Worm (Caenorhabditis elegans): ENCODE results near the gene C26B9.3.

Gene C26B9.3

DNA sequence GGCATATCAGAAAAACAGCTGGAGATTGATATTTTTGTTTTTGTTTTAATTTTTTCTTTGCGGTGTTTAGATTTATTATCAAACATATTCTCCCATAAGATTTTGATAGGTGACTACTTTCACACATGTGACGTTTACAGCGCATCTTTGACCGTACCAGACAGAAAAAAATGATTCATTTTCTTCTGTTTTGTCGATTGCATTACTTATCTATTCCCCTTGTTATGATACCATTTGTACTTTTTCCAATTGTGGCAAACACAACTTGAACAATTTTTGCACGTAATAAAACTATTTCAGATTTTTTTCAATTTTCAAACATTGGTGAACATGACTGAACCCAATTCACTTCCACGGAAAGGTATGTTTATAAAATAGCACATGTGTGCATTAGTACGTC is 6.2 kb downstream of the C26B9.3 start, which contains the start of gene C26B9.1:
C26B9.1 (plus strand) TSS at position 301 of the 400 bp plus-strand sequence.
- TF ChIP-seq pha-4 (tag; optimal IDR thresholded peaks at IDR 0.05) (no peak), hlh-1 (tag; optimal IDR thresholded peaks at IDR 0.05) (no peak), sptf-1 (tag; optimal IDR thresholded peaks at IDR 0.05) (no peak), ces-1 (GFP tag; optimal IDR thresholded peaks at IDR 0.05) (no peak), zip-8 (tag; optimal IDR thresholded peaks at IDR 0.05) (no peak), ceh-39 (tag; optimal IDR thresholded peaks at IDR 0.05) (no peak), unc-120 (tag; optimal IDR thresholded peaks at IDR 0.05; ENCODE audit: poor library complexity, severe bottlenecking) (no peak), unc-39 (tag; optimal IDR thresholded peaks at IDR 0.05) (no peak), nhr-28 (tag; optimal IDR thresholded peaks at IDR 0.05) (no peak), drap-1 (GFP tag; optimal IDR thresholded peaks at IDR 0.05) (no peak)

DNA sequence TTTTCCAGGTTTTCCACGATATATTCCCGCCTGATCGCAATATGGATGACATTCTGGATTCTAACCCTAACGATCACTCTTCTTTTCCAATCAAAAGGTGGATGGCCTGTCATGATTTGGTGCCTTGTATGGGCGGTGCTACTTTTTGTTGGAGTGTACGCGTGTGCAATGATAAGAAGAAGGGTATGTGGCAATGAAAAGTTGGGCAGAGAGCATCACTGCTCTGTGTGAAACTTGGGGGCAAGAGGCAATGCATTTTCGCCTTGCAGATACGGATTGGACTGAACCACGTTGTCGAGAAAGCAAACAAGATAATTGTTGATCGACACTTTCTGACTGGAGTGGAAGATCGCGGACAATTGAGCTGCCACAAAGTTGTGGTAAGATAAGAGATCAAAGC is 8.2 kb downstream of the C26B9.3 start:
- TF ChIP-seq pha-4 (tag; optimal IDR thresholded peaks at IDR 0.05) (no peak), sem-2 (GFP tag; optimal IDR thresholded peaks at IDR 0.05) (no peak), nhr-237 (tag; optimal IDR thresholded peaks at IDR 0.05) (no peak), drap-1 (GFP tag; optimal IDR thresholded peaks at IDR 0.05) (no peak), mls-2 (tag; optimal IDR thresholded peaks at IDR 0.05) (no peak), ham-2 (GFP tag; optimal IDR thresholded peaks at IDR 0.05) (no peak), ceh-39 (tag; optimal IDR thresholded peaks at IDR 0.05) (no peak)

DNA sequence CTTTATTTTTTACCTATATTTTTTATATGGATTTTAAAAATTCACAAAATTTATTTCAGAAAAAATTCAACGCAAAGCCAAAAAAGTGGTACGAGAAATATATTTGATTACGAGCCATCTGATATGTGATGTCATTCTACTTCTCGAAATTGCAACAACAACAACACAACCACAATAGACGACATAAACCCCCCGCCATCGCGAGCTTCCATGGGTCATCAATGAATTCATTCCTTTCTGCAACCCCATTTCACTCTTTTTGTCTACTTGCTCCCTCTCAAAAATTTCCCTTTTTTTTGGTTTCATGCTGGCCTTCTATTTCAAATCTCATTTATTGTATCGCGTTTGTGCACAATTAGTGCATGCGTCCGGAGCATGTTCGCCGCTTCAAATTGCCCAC is 9.8 kb downstream of the C26B9.3 start:
- TF ChIP-seq ceh-39 (tag; optimal IDR thresholded peaks at IDR 0.05) (no peak), mab-5 (tag; optimal IDR thresholded peaks at IDR 0.05) (no peak), ceh-43 (GFP tag; optimal IDR thresholded peaks at IDR 0.05) (no peak), ces-1 (GFP tag; optimal IDR thresholded peaks at IDR 0.05) (no peak), nhr-237 (tag; optimal IDR thresholded peaks at IDR 0.05) (no peak), lin-13 (tag; optimal IDR thresholded peaks at IDR 0.05) (no peak), tbx-8 (GFP tag; optimal IDR thresholded peaks at IDR 0.05) (no peak), pha-4 (tag; optimal IDR thresholded peaks at IDR 0.05) (no peak), nhr-76 (tag; optimal IDR thresholded peaks at IDR 0.05) (no peak), nhr-28 (tag; optimal IDR thresholded peaks at IDR 0.05) (no peak)

DNA sequence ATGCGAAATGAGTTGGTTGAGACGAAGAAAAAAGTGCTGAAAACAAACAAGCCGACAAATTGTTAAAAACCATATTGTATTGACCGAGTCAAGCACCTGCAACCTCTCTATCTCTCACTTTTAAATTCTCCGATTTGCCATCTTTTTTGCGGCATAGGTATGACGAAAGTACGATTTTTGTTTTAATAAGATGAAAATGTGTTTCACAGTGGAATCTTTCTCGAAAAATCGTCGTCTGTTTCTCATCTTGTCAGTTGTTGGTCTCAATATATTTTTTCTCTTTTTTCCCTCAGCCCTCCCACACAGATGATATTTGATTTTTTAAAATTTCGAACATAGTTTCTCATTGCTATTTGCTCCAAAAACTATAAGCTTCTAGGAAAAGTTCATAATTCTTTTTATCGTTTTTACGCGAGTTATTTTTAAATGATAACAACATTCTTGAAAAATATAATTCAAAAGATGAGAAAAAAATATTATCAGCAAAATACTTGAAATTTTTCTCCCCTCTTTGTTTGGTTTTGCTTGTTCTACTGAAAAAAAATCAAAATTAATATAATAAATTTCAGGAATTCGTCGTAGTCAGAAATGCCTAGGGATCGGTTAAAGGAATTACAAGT is 10.5 kb downstream of the C26B9.3 start, which contains the start of gene syx-3:
syx-3 (plus strand) TSS at position 570 of the 620 bp plus-strand sequence.
- TF ChIP-seq drap-1 (GFP tag; optimal IDR thresholded peaks at IDR 0.05) = no peak
- no peak for TF ChIP-seq lsy-2 (tag; optimal IDR thresholded peaks at IDR 0.05)
- TF ChIP-seq snpc-4 (tag; optimal IDR thresholded peaks at IDR 0.05) = no peak
- TF ChIP-seq mls-2 (tag; optimal IDR thresholded peaks at IDR 0.05) = no peak
- no peak for TF ChIP-seq zip-8 (tag; optimal IDR thresholded peaks at IDR 0.05)
- no peak for TF ChIP-seq ztf-11 (tag; optimal IDR thresholded peaks at IDR 0.05)

DNA sequence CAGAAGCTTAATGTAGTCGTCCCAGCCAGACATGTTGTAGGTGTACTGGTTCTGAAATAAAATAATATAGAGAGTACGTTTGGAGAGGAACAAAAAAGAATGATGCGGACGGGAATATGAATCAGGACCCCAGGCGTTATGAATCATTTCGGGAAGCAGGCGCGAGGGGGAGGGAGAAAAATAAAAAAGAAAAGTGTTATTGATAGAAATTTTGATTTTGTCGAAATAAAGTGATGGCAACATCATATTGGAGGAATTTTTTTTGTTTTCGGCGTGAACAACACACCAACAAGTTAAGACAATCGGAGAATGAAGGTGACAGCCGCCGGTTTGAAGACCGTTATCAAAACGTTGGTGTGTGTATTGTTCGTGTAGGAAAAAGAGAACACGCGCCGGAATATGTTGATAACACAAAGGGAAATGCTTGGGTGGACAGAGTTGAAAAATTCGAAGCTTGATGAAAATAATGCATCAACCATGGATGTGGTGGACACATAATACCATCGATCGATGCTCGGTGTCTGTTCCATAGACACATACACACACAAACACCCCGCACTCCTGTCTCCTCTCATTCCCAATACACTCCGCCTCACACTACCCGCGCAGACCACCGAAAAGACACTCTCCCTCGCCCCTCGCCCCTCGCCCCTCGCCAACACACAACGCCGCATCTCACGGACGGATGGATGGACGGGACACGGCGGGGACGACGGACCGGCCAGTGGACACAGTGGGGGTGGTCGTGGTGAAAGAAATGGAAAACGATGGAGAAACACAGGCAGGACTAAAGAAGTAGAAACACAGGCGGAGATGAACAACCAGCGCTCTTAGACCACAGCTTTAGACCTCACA is 16.1 kb downstream of the C26B9.3 start, which contains the start of gene pfn-2:
pfn-2 (minus strand) TSS at position 51 of the 855 bp plus-strand sequence.
- TF ChIP-seq nhr-2 (tag; optimal IDR thresholded peaks at IDR 0.05) = no peak
- no peak for TF ChIP-seq lin-13 (tag; optimal IDR thresholded peaks at IDR 0.05)
- TF ChIP-seq drap-1 (GFP tag; optimal IDR thresholded peaks at IDR 0.05) = peak; percentile 18
- peak; percentile 42 for TF ChIP-seq sem-2 (GFP tag; optimal IDR thresholded peaks at IDR 0.05)
- TF ChIP-seq ces-1 (GFP tag; optimal IDR thresholded peaks at IDR 0.05) = no peak
- no peak for TF ChIP-seq ceh-83 (GFP tag; optimal IDR thresholded peaks at IDR 0.05)
- peak; percentile 33 for TF ChIP-seq lin-32 (GFP tag; optimal IDR thresholded peaks at IDR 0.05)
- TF ChIP-seq nhr-12 (tag; optimal IDR thresholded peaks at IDR 0.05) = no peak
- TF ChIP-seq cnd-1 (tag; optimal IDR thresholded peaks at IDR 0.05) = peak; percentile 57
- TF ChIP-seq lsy-2 (tag; optimal IDR thresholded peaks at IDR 0.05) = no peak
- TF ChIP-seq bed-3 (GFP tag; optimal IDR thresholded peaks at IDR 0.05) = no peak
- no peak for TF ChIP-seq pha-4 (tag; optimal IDR thresholded peaks at IDR 0.05)
- no peak for TF ChIP-seq nhr-237 (tag; optimal IDR thresholded peaks at IDR 0.05)
- peak; percentile 68 for TF ChIP-seq M03D4.4 (tag; optimal IDR thresholded peaks at IDR 0.05)
- no peak for TF ChIP-seq ztf-11 (tag; optimal IDR thresholded peaks at IDR 0.05)
- no peak for TF ChIP-seq mep-1 (tag; optimal IDR thresholded peaks at IDR 0.05)
- TF ChIP-seq elt-1 (tag; optimal IDR thresholded peaks at IDR 0.05; ENCODE audit: borderline replicate concordance, insufficient read depth) = no peak
- no peak for TF ChIP-seq flh-1 (GFP tag; optimal IDR thresholded peaks at IDR 0.05)
- TF ChIP-seq mls-2 (tag; optimal IDR thresholded peaks at IDR 0.05) = peak; percentile 75
- TF ChIP-seq snpc-4 (tag; optimal IDR thresholded peaks at IDR 0.05) = no peak
- peak; percentile 74 for TF ChIP-seq sptf-1 (tag; optimal IDR thresholded peaks at IDR 0.05)
- peak; percentile 44 for TF ChIP-seq ham-2 (GFP tag; optimal IDR thresholded peaks at IDR 0.05)
- TF ChIP-seq nhr-76 (tag; optimal IDR thresholded peaks at IDR 0.05) = no peak
- no peak for TF ChIP-seq mab-5 (tag; optimal IDR thresholded peaks at IDR 0.05)

Data from whole organism, mixed stage, embryonic.